Worm (Caenorhabditis elegans): ENCODE results near the gene rpl-10.

DNA sequence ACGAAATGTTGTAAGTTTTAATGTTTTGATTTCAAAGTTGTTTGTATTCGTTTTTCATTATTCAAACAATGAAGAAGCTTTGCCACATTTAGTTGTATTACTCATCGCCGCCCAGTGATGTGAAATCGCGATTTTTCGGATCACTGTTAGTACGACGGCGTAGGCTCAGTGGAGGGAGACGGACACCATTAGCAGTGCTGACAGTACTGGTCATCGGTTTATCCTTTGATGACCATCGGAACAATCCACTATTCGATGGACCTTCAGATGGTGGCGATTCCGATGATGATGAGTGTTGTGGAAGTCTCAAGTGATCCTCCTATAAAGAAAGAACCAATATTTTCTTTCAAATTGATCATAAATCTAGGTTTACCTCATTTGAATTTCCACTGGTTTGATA, 43.8 kb downstream of the rpl-10 start:
- TF ChIP-seq ztf-29 (GFP tag; IDR thresholded peaks at IDR 0.05) = no peak
- TF ChIP-seq ztf-23 (GFP tag; IDR thresholded peaks at IDR 0.05) = no peak
- no peak for TF ChIP-seq med-1 (GFP tag; optimal IDR thresholded peaks at IDR 0.05; ENCODE audit: insufficient read depth)
- TF ChIP-seq flt-1 (GFP tag; IDR thresholded peaks at IDR 0.05) = no peak
- TF ChIP-seq cog-1 (tag; optimal IDR thresholded peaks at IDR 0.05) = no peak
- TF ChIP-seq tab-1 (GFP tag; IDR thresholded peaks at IDR 0.05) = no peak
- TF ChIP-seq klf-2 (GFP tag; conservative IDR thresholded peaks at IDR 0.05) = no peak
